Worm (Caenorhabditis elegans) whole organism, late embryonic: Measurements from ENCODE around the gene Y51H4A.25.
"Not testable (repeated sequence)": the region's sequence is repeated elsewhere in the genome, so short reads cannot be mapped to it uniquely, and the experiment has no call there.

Source experiments
- F13H6.1 ChIP-seq: sonication (generic microtip); optimal IDR thresholded peaks from 2 replicates; lab custom pipeline; 2016; ENCODE audit warnings: missing genetic modification characterization, missing compliant biosample characterization
- ceh-2 ChIP-seq: sonication (generic microtip); optimal IDR thresholded peaks from 2 replicates; lab custom pipeline; 2016; ENCODE audit warnings: missing genotype, missing genetic modification characterization, missing compliant biosample characterization
- dmd-4 ChIP-seq: sonication (generic microtip); optimal IDR thresholded peaks from 2 replicates; lab custom pipeline; 2016; ENCODE audit warnings: borderline replicate concordance, missing genetic modification characterization, missing compliant biosample characterization
- fkh-10 ChIP-seq: fragments of 150-350 bp; optimal IDR thresholded peaks from 2 replicates; lab custom pipeline; 2014; ENCODE audit warnings: missing biosample characterization, missing genetic modification reagents, missing genetic modification characterization
- npax-4 ChIP-seq: sonication (generic microtip); optimal IDR thresholded peaks from 2 replicates; lab custom pipeline; 2016; ENCODE audit warnings: missing genetic modification characterization, missing compliant biosample characterization
- pag-3 ChIP-seq: sonication (generic microtip); optimal IDR thresholded peaks from 2 replicates; lab custom pipeline; 2016; ENCODE audit warnings: missing compliant biosample characterization, missing genetic modification characterization, borderline replicate concordance

DNA sequence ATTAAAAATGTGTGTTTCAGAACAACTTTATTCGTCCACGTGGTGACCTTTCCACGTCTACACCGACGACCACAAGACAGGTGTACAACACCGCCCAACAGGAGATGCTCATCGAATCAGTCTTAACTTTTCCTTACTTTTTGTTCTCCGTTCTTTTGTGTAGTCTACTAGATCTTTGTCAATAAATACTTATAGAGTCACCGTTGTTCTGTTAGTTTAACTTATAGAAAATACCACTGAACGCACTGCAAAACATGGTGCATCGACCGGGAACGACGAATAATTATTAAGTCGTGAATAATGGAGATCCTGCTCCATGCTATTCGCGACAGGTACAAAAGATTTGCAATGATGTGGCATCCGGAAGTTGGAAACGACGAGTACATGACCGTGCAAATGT is 13.5 kb upstream of the Y51H4A.25 start, which contains the start of gene Y51H4A.23:
- not testable (repeated sequence) for TF ChIP-seq dmd-4 (tag; lab: Kevin White, UChicago); F13H6.1; pag-3 (tag; lab: Kevin White, UChicago); fkh-10; npax-4 (tag; lab: Kevin White, UChicago); ceh-2 (tag; lab: Kevin White, UChicago)
